Fruit fly (Drosophila melanogaster) ovary, adult (tissue): ENCODE data around the gene CG15044.

Experiments used
- CG17801 ChIP-seq: fragments of 200-800 bp; optimal IDR thresholded peaks from 2 replicates; lab custom pipeline; 2019; ENCODE audit warnings: missing biosample characterization, mild to moderate bottlenecking, missing genetic modification characterization, moderate library complexity; ENCODE audit not compliant: partially characterized antibody

Gene CG15044

dm6 chrX:18512271-18512679 is 20.5 kb upstream of the CG15044 start, which contains the start of gene Ggt-1:
Ggt-1 (minus strand) TSS chrX:18512521.
- TF ChIP-seq CG17801 = peak; percentile 61

DNA sequence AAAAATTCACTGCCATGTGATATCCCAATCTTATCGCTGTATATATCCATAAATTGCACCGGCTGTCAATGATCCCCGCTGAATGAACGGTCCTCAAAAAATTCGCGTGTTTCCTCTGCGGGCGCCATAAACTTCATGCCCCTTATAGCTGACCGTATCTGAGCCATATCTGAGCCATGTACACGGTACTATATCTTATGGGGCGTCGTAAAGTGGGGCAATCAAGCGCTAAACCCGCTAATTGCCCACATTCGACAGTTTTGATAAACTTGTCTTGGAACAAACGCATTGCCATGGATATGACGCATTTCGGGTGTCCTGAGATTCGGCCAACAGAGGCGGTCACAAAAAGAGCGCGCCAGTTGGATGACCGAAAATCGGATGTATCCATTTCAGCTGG is 19.1 kb upstream of the CG15044 start:
- TF ChIP-seq CG17801 = peak; percentile 11

DNA sequence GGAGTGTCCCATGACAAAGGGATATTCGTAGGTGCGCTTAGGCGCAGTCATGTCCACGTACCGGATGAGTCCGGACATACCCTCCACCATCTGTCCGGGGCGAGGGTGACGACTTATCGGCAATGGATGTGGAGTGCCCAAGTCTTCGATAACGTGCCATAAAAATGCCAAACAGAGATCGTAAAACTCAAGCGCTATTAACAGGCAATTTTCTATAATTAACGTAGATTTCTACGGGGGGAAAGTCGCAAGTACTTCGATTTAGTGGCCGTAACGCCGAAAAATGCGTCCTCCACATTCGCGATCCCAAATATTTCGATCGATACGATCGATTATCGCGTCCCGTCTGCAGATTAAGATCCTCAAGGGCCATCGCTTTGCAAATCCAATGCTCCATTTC is 17.6 kb upstream of the CG15044 start:
- TF ChIP-seq CG17801 = no peak

dm6 chrX:18508565-18508964 is 16.8 kb upstream of the CG15044 start:
- no peak for TF ChIP-seq CG17801

dm6 chrX:18506639-18507528 is 15.1 kb upstream of the CG15044 start:
- peak; percentile 19 for TF ChIP-seq CG17801

DNA sequence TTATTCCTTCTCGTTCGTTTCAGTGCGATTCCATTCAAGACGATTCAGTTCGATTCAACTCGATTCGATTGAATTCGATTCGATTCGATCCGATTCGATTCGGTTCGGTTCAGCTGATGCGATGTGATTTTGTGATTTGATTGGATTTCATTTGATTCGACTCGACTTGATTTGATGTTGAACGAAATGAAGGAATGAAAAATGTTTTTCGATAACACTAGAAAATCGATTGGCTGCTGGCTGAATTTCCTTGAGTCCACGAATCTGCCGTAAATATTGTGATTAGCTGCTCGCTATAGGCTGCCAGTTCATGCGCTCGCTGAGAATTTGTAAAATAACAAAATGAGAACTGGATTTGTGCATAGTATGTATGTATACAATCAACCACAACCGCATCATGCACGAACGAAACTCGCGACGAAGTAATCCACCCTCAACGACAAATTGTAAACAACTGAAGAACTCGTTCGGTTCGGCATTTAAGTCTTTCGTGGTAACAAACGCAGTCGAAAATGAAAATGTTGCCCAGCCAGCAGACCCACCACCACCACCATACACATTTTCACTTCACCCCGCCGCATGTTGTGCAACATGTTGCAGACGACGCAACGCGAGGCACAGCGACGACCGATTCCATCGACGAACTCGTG is 13.3 kb upstream of the CG15044 start, which contains the start of gene Wnt5:
TSS of gene Wnt5 (minus strand) at position 458 of the 650 bp plus-strand sequence.
- TF ChIP-seq CG17801 = peak; percentile 19

DNA sequence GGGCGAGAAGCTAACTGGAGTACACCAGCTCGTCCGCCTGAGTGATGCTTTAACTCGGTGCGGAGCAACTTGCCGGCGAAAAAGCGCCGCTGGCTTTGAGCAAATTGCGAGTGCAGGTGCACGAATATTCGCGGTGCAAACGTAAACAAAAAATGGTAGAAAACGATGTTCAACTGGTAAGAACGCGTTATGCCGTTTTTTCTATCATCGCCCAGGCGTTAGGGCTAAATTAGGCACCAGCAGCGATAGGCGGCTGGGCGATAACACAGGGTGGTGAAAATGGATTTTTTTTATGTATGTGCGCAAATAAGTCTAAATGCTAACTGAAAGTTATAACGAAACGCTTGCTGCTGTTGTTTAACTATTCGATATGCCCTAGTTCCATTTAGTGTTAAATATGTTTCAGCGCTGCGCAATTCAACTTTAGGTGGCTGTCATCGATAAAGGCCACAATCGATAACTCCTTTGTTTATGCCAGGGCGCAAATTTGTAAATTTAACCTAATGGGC is 7.9 kb upstream of the CG15044 start, which contains the start of the genes Pgant7 and Xrcc2:
TSS of gene Pgant7 (minus strand) at position 308 of the 509 bp plus-strand sequence.
TSS of gene Xrcc2 (plus strand) at position 449 of the 509 bp plus-strand sequence.
- TF ChIP-seq CG17801 = peak; percentile 9

DNA sequence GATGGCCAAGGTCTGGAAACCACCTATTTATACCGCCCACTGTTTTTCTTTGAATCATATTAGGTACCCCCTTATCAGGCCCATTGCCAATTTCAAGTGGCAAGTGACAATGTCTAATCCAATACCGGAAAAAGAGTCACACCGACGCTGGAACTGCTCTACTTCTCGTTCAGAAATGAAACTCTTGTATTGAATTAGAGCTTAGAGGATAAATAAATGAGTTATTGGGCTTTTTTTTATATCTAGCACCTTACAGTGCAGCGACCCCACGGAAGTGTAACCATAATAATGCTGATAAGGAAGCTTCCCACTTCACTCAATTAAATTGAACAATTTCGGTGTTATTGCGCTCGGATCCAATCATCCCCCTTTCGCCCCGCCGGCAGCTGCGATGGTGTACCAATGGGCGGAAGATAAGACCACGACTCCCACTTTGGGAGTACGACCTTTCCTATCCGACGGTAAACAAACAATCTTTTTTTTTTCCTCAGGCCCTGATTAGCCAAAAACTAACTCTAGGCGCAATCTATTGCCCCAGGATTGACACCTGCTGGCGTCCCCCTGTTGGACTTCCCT is 2.4 kb upstream of the CG15044 start, which contains the start of gene CG15043:
TSS of gene CG15043 (minus strand) at position 4 of the 576 bp plus-strand sequence.
- no peak for TF ChIP-seq CG17801

- TF ChIP-seq CG17801 = no peak
Measured at dm6 chrX:18489509-18489908, 2.3 kb downstream of the CG15044 start, which contains the start of gene CG15046. CG15046 (minus strand) TSS chrX:18489620.

dm6 chrX:18486356-18487059 is 5.3 kb downstream of the CG15044 start, which contains the start of gene psh:
psh (minus strand) TSS chrX:18486921.
- no peak for TF ChIP-seq CG17801

DNA sequence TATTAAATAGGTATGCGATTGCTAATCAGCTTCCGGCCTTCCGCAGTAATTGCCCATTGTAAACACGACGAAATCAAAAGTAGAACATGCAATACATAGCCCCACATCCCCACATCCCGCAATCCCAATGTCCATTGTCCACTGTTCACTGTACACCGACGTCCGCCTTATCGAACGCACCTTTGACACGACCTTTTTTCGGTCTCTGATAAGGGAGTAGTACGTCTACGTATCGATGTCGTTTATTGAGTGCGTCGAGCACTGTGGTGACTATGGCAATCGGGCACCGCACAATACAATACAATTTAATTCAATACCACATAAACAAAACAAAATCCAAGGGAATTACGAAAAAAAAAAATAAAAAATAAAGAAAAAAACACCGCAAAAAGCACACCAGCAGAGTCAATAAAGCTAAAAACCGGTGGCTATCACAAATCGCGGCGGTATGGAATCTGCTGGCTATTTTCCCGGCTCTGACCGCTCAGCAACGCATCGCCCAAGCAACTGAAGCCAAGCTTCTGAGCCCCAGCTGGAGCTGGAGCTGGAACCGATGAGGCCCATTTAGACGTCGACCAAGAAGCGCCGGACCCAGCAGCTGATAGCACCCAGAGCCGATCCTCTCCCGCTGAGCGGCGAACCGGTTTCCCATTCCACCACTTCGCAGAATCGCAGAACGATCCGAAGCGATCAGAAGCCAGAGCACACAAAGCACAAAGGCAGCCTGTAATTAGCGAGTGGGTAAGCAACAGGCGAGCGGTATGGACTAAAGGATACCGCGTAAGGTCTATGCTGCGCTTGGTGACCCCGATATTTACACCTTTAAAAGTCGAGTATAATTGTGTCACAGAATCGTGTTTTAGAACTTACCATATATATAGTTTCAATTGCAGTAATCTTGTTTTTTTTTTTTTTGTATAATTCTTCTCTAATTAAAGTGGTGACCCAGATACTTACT is 8.3 kb downstream of the CG15044 start, which contains the start of gene Hayan:
TSS of gene Hayan (minus strand) at position 512 of the 958 bp plus-strand sequence.
- no peak for TF ChIP-seq CG17801

DNA sequence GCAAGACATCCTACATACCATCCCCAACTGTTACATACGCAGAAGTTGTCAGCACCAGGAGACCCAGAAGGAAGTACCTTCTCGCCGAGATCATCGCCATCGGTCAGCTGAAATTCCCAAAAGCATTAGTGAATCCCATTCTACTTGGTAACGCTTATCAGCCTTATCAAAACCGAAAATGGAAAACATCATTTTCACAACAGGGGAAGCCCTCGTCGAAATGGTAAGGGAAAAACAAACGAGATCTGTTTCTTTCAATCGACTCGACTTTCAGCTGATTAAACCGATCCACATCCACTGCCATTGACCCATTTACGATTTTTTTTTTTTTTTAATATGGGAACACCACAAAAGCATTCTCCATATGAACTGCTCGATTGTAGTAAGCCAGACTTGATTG is 9.3 kb downstream of the CG15044 start:
- no peak for TF ChIP-seq CG17801

DNA sequence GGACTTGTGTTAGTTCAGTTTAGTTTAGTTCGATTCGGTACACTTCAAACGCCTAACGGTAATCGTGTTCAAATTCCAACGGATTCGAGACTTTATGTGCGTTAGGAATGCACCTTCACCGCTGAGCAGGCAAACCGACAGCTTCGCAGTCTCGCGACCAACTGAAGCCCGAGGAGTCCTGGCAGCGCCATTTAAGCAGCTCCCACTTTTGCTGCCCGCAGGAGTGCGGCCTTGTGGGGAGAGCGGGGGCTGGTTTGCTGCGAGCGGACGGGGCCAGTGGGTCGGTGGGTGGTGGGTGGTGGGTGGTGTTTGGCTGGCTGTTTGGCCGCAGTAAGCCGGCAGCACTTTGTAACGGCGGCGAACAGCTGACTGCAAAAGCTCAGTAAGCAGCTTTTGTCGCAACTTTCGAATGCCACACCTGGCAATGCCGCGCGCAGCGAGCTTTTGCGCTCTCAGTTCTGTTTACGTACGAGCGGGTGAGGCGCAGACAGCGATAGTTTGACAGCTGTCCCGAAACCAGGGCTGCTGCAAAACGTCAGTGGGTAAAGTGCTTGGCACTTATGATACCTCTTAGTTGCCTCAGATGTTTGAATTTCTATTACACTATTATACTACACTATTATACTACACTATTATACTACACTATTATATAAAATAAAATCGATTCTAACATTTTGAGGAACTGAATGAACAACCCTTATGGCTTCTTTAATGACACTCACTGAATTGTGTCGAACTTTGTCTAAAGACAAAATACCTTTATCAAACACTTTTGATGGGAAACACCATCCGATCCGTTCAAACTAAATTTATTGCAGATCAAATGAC is 12.3 kb downstream of the CG15044 start, which contains the start of gene CG32547:
TSS of gene CG32547 (minus strand) at position 181 of the 828 bp plus-strand sequence.
- TF ChIP-seq CG17801 = peak; percentile 74
